Worm (Caenorhabditis elegans) whole organism, young adult: ENCODE data around the gene pek-1.

Source experiments
- Y53F4B.3 ChIP-seq: fragments of 200-800 bp; sonication (Bioruptor generic); IDR thresholded peaks from 2 replicates; pipeline ENCODE4 v1.3.6; 2022; ENCODE audit warnings: missing genetic modification reagents, missing genetic modification characterization, missing compliant biosample characterization
- dpff-1 ChIP-seq: sonication (generic microtip); optimal IDR thresholded peaks from 2 replicates; lab custom pipeline; 2017; ENCODE audit warnings: mild to moderate bottlenecking, missing genetic modification characterization, missing compliant biosample characterization
- him-1 ChIP-seq: sonication (generic microtip); optimal IDR thresholded peaks from 2 replicates; lab custom pipeline; 2016; ENCODE audit warnings: missing genotype, missing genetic modification reagents, missing genetic modification characterization, missing compliant biosample characterization
- rcor-1 ChIP-seq: fragments of 200-800 bp; sonication (Bioruptor generic); IDR thresholded peaks from 2 replicates; pipeline ENCODE4 v1.3.6; 2022; ENCODE audit warnings: missing genetic modification reagents, missing genetic modification characterization, missing compliant biosample characterization
- rec-8 ChIP-seq, 2 experiments: sonication (generic microtip); optimal IDR thresholded peaks; 2 replicates each; lab custom pipeline; 2016; ENCODE audit warnings: mild to moderate bottlenecking in 2 of 2, missing genetic modification characterization in 2 of 2, missing genetic modification reagents in 2 of 2, missing genotype in 2 of 2, missing biosample characterization in 1 of 2, missing compliant biosample characterization in 1 of 2, moderate library complexity in 1 of 2

DNA sequence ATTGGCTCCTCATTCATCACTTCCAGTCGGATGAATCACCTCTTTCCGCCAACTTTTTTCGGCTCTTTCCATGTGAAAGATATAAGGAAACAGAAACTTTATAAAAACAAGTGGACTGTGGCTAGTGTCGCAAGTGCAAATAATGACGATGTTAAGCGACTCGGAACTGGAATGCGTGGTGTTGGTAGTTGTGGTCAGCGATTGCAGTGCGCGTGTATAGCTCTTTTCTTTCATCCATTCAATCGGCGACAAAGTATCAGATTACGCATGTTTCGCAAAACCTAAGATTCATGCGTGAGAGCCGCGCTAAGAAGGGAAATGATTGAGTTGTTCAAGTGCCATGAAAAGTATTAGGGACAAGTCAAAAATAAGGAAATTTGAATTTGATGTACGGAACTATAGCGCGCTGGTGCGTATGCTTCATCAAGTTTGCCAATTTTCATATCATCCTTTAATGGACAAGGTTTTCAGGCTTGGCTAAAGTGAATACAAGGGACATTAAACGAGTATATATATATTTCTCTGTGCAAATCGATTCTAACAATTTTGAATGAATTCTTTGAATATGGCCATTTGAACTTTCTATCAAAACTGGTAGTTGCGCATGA, 26.9 kb downstream of the pek-1 start:
- TF ChIP-seq dpff-1, result no peak
- TF ChIP-seq Y53F4B.3 (GFP tag; lab: Robert Waterston, UW), result no peak
- no peak for TF ChIP-seq rec-8 (tag; optimal IDR thresholded peaks at IDR 0.05; lab: Kevin White, UChicago)
- TF ChIP-seq him-1 (tag; lab: Kevin White, UChicago), result no peak
- TF ChIP-seq rcor-1 (GFP tag; lab: Robert Waterston, UW), result no peak
